Worm (Caenorhabditis elegans): Measurements from ENCODE around the gene dsl-7.
A peak's percentile ranks its signal among the peaks of the same experiment; 100 is the strongest.

dsl-7 gene

ce11 chrV:12949607-12950006 lies 43.3 kb upstream of the dsl-7 start, which contains the start of gene T16G1.13:
Gene T16G1.13 (plus strand): TSS chrV:12949907.
- TF ChIP-seq sdz-38 (tag; optimal IDR thresholded peaks at IDR 0.05), result no peak
- no peak for TF ChIP-seq rcor-1 (GFP tag; IDR thresholded peaks at IDR 0.05)
- no peak for TF ChIP-seq Y56A3A.18 (GFP tag; IDR thresholded peaks at IDR 0.05)
- TF ChIP-seq hmg-1.2 (GFP tag; IDR thresholded peaks at IDR 0.05), result no peak

- TF ChIP-seq K11D2.4 (GFP tag; IDR thresholded peaks at IDR 0.05) (no peak), mcd-1 (GFP tag; IDR thresholded peaks at IDR 0.05) (peak; percentile 35; the same call in 1 of the 2 replicates), cebp-1 (GFP tag; IDR thresholded peaks at IDR 0.05) (no peak), cebp-1 (tag; optimal IDR thresholded peaks at IDR 0.05) (no peak), lin-54 (GFP tag; optimal IDR thresholded peaks at IDR 0.05) (no peak), efl-1 (GFP tag; optimal IDR thresholded peaks at IDR 0.05) (peak; percentile 19), egl-44 (GFP tag; IDR thresholded peaks at IDR 0.05) (no peak), let-607 (tag; optimal IDR thresholded peaks at IDR 0.05) (peak; percentile 86 to 92), hmg-1.2 (GFP tag; IDR thresholded peaks at IDR 0.05) (peak; percentile 81; the same call in 1 of the 2 replicates), dox-1 (GFP tag; IDR thresholded peaks at IDR 0.05) (peak; percentile 37; the same call in 1 of the 2 replicates), nhr-90 (tag; optimal IDR thresholded peaks at IDR 0.05) (no peak), snpc-4 (GFP tag; optimal IDR thresholded peaks at IDR 0.05) (no peak), snpc-4 (tag; optimal IDR thresholded peaks at IDR 0.05) (peak in 1 of 4 experiments; percentile 33), attf-3 (GFP tag; conservative IDR thresholded peaks at IDR 0.05) (peak; percentile 81), attf-5 (GFP tag; optimal IDR thresholded peaks at IDR 0.05) (peak; percentile 68), F10E7.11 (tag; optimal IDR thresholded peaks at IDR 0.05) (no peak), egl-18 (GFP tag; IDR thresholded peaks at IDR 0.05) (no peak), ztf-22 (GFP tag; optimal IDR thresholded peaks at IDR 0.05) (no peak), nhr-80 (tag; optimal IDR thresholded peaks at IDR 0.05) (peak; percentile 51), hmg-20 (GFP tag; IDR thresholded peaks at IDR 0.05) (no peak)
Measured at ce11 chrV:12950812-12951528, 42.0 kb upstream of the dsl-7 start, which contains the start of the genes T16G1.9 and T16G1.18. Gene T16G1.9 (minus strand): TSS chrV:12950862. Gene T16G1.18 (plus strand): TSS chrV:12951304.

ce11 chrV:12952287-12952686 lies 40.7 kb upstream of the dsl-7 start, which contains the start of gene pqn-68:
Gene pqn-68 (plus strand): TSS chrV:12952636.
- TF ChIP-seq lin-54 (GFP tag; optimal IDR thresholded peaks at IDR 0.05) (no peak), lin-26 (GFP tag; IDR thresholded peaks at IDR 0.05) (no peak), F52B5.7 (tag; optimal IDR thresholded peaks at IDR 0.05) (no peak), hlh-12 (tag; optimal IDR thresholded peaks at IDR 0.05) (no peak), rcor-1 (GFP tag; IDR thresholded peaks at IDR 0.05) (no peak), nfyb-1 (GFP tag; IDR thresholded peaks at IDR 0.05) (0 out of 2 replicates have a peak, but pooled peaks have one; percentile 22), tlf-1 (GFP tag; optimal IDR thresholded peaks at IDR 0.05) (no peak), B0261.1 (tag; optimal IDR thresholded peaks at IDR 0.05) (no peak), rpc-1 (optimal IDR thresholded peaks at IDR 0.05) (no peak), rpc-1 (tag; optimal IDR thresholded peaks at IDR 0.05) (no peak), attf-3 (GFP tag; conservative IDR thresholded peaks at IDR 0.05) (peak; percentile 91), K12H6.12 (tag; optimal IDR thresholded peaks at IDR 0.05) (no peak), Y95B8A.8 (GFP tag; IDR thresholded peaks at IDR 0.05) (no peak), let-607 (tag; optimal IDR thresholded peaks at IDR 0.05) (peak; percentile 61 to 62), ceh-79 (tag; optimal IDR thresholded peaks at IDR 0.05) (no peak), ceh-91 (GFP tag; IDR thresholded peaks at IDR 0.05) (no peak), mxl-1 (tag; optimal IDR thresholded peaks at IDR 0.05) (no peak), Y67H2A.10 (GFP tag; conservative IDR thresholded peaks at IDR 0.05) (no peak), attf-6 (GFP tag; IDR thresholded peaks at IDR 0.05) (no peak), lin-40 (tag; optimal IDR thresholded peaks at IDR 0.05) (no peak), egrh-3 (GFP tag; IDR thresholded peaks at IDR 0.05) (no peak), mcd-1 (GFP tag; IDR thresholded peaks at IDR 0.05) (0 out of 2 replicates have a peak, but pooled peaks have one; percentile 24), efl-1 (GFP tag; optimal IDR thresholded peaks at IDR 0.05) (no peak), snpc-1.3 (tag; optimal IDR thresholded peaks at IDR 0.05; ENCODE audit: insufficient read depth) (no peak), F33H1.4 (GFP tag; IDR thresholded peaks at IDR 0.05) (no peak), nfya-1 (tag; optimal IDR thresholded peaks at IDR 0.05; ENCODE audit: borderline replicate concordance, insufficient read depth) (no peak), xnd-1 (tag; optimal IDR thresholded peaks at IDR 0.05) (no peak), sea-2 (GFP tag; IDR thresholded peaks at IDR 0.05) (no peak)

Data from whole organism, young adult.